Worm (Caenorhabditis elegans) whole organism, late embryonic: ENCODE results near the gene Y69H2.1.

ENCODE experiments used
- ceh-19 ChIP-seq: fragments of 200-800 bp; sonication (Bioruptor generic); optimal IDR thresholded peaks from 2 replicates; lab custom pipeline; 2018; ENCODE audit warnings: mild to moderate bottlenecking, missing genetic modification characterization, missing compliant biosample characterization
- ceh-9 ChIP-seq: sonication (generic microtip); optimal IDR thresholded peaks from 2 replicates; lab custom pipeline; 2016; ENCODE audit warnings: mild to moderate bottlenecking, missing genetic modification characterization, inconsistent platforms, missing compliant biosample characterization
- fkh-10 ChIP-seq: fragments of 150-350 bp; optimal IDR thresholded peaks from 2 replicates; lab custom pipeline; 2014; ENCODE audit warnings: missing biosample characterization, missing genetic modification reagents, missing genetic modification characterization
- hlh-13 ChIP-seq: fragments of 200-800 bp; sonication (Bioruptor generic); optimal IDR thresholded peaks from 2 replicates; lab custom pipeline; 2018; ENCODE audit warnings: mild to moderate bottlenecking, missing genetic modification characterization, missing compliant biosample characterization
- hlh-30 ChIP-seq: sonication (generic microtip); optimal IDR thresholded peaks from 2 replicates; lab custom pipeline; 2017; ENCODE audit warnings: antibody characterized with exemption, missing genetic modification characterization, missing compliant biosample characterization; ENCODE audit not compliant: insufficient read depth
- lin-11 ChIP-seq: fragments of 200-800 bp; sonication (Bioruptor generic); optimal IDR thresholded peaks from 2 replicates; lab custom pipeline; 2018; ENCODE audit warnings: mild to moderate bottlenecking, missing genetic modification characterization, missing compliant biosample characterization
- mec-3 ChIP-seq: sonication (generic microtip); optimal IDR thresholded peaks from 2 replicates; lab custom pipeline; 2016; ENCODE audit warnings: borderline replicate concordance, missing genetic modification characterization, missing compliant biosample characterization
- pqm-1 ChIP-seq: sonication (generic microtip); optimal IDR thresholded peaks from 2 replicates; lab custom pipeline; 2016; ENCODE audit warnings: missing genetic modification characterization, missing compliant biosample characterization
- ref-2 ChIP-seq: sonication (generic microtip); optimal IDR thresholded peaks from 2 replicates; lab custom pipeline; 2016; ENCODE audit warnings: missing genetic modification characterization, missing compliant biosample characterization

DNA sequence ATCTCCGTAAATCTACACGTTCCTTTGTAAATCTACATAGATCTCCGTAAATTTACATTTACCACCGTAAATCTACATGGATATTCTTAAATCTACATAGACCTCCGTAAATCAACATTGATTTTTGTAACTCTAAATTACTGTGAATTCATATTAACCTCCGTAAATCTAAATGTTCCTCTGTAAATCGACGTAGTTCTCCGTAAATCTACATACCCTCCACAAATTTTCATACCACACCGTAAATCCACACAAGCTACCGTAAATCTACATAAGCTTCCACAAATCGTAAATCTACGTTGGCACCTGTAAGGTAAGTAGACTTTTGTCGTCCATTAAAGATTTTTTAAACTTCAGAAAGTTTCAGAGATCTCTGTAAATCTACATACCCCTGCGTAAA, 37.3 kb downstream of the Y69H2.1 start:
- no peak for TF ChIP-seq fkh-10
- no peak for TF ChIP-seq ceh-9 (tag; lab: Kevin White, UChicago)
- no peak for TF ChIP-seq lin-11
- no peak for TF ChIP-seq pqm-1 (tag; lab: Kevin White, UChicago)
- TF ChIP-seq ref-2 (tag; lab: Kevin White, UChicago): no peak
- TF ChIP-seq mec-3: no peak
- TF ChIP-seq hlh-13 (GFP tag; lab: Kevin White, UChicago): no peak
- no peak for TF ChIP-seq hlh-30 (tag; lab: Kevin White, UChicago)
- TF ChIP-seq ceh-19 (GFP tag; lab: Kevin White, UChicago): no peak
